Fruit fly (Drosophila melanogaster) whole organism, adult: ENCODE results near the gene CG32373.

Experiments
- CG11617 ChIP-seq: fragments of 200-800 bp; sonication (Bioruptor generic); optimal IDR thresholded peaks from 2 replicates; lab custom pipeline; 2017; ENCODE audit warnings: mild to moderate bottlenecking, missing biosample characterization, missing genetic modification reagents, missing genetic modification characterization
- CG12768 ChIP-seq: fragments of 200-800 bp; sonication (Bioruptor generic); optimal IDR thresholded peaks from 2 replicates; lab custom pipeline; 2017; ENCODE audit warnings: missing biosample characterization, missing genetic modification characterization, mild to moderate bottlenecking, moderate library complexity, missing genetic modification reagents
- CG14711 ChIP-seq: fragments of 200-800 bp; sonication (Bioruptor generic); optimal IDR thresholded peaks from 2 replicates; lab custom pipeline; 2018; ENCODE audit warnings: missing biosample characterization, mild to moderate bottlenecking, missing genetic modification characterization, moderate library complexity
- CG1620 ChIP-seq: fragments of 200-800 bp; sonication (Bioruptor generic); optimal IDR thresholded peaks from 2 replicates; lab custom pipeline; 2016; ENCODE audit warnings: missing biosample characterization, missing genetic modification characterization
- CG33017 ChIP-seq: fragments of 200-800 bp; sonication (Bioruptor generic); optimal IDR thresholded peaks from 2 replicates; lab custom pipeline; 2018; ENCODE audit warnings: missing biosample characterization, mild to moderate bottlenecking, missing genetic modification characterization, moderate library complexity
- CG5204 ChIP-seq: fragments of 200-800 bp; sonication (Bioruptor generic); optimal IDR thresholded peaks from 2 replicates; lab custom pipeline; 2016; ENCODE audit warnings: missing biosample characterization, missing genetic modification characterization
- Clk ChIP-seq: fragments of 200-800 bp; sonication (Bioruptor generic); optimal IDR thresholded peaks from 2 replicates; lab custom pipeline; 2017; ENCODE audit warnings: missing biosample characterization, missing genetic modification characterization
- Crg-1 ChIP-seq: fragments of 200-800 bp; sonication (Bioruptor generic); optimal IDR thresholded peaks from 2 replicates; lab custom pipeline; 2016; ENCODE audit warnings: missing biosample characterization, missing genetic modification characterization
- Hr96 ChIP-seq: fragments of 200-800 bp; sonication (Bioruptor generic); optimal IDR thresholded peaks from 2 replicates; lab custom pipeline; 2016; ENCODE audit warnings: missing biosample characterization, missing genetic modification characterization
- Mnt ChIP-seq: fragments of 200-800 bp; sonication (Bioruptor generic); optimal IDR thresholded peaks from 2 replicates; lab custom pipeline; 2016; ENCODE audit warnings: missing biosample characterization, mild to moderate bottlenecking, missing genetic modification characterization
- cic ChIP-seq: fragments of 200-800 bp; sonication (Bioruptor generic); optimal IDR thresholded peaks from 2 replicates; lab custom pipeline; 2017; ENCODE audit warnings: missing biosample characterization, mild to moderate bottlenecking, missing genetic modification characterization, moderate library complexity
- ovo ChIP-seq: fragments of 200-800 bp; sonication (Bioruptor generic); optimal IDR thresholded peaks from 2 replicates; lab custom pipeline; 2016; ENCODE audit warnings: missing biosample characterization, missing genetic modification characterization
- pad ChIP-seq: fragments of 200-800 bp; sonication (Bioruptor generic); optimal IDR thresholded peaks from 3 replicates; lab custom pipeline; 2017; ENCODE audit warnings: missing biosample characterization, missing genetic modification characterization, mild to moderate bottlenecking, moderate library complexity, missing genetic modification reagents
- tj ChIP-seq: fragments of 200-800 bp; sonication (Bioruptor generic); optimal IDR thresholded peaks from 3 replicates; lab custom pipeline; 2017; ENCODE audit warnings: missing biosample characterization, mild to moderate bottlenecking, missing genetic modification characterization, moderate library complexity
- toe ChIP-seq: fragments of 200-800 bp; sonication (Bioruptor generic); optimal IDR thresholded peaks from 2 replicates; lab custom pipeline; 2016; ENCODE audit warnings: missing biosample characterization, missing genetic modification characterization

Gene CG32373

dm6 chr3L:7806503-7807216, 156.3 kb downstream of the CG32373 start:
- no peak for TF ChIP-seq CG11617
- no peak for TF ChIP-seq Mnt (GFP tag; lab: Kevin White, UChicago)
- no peak for TF ChIP-seq Clk (GFP tag; lab: Kevin White, UChicago)
- peak; percentile 7 for TF ChIP-seq CG33017
- TF ChIP-seq CG5204 (GFP tag; lab: Kevin White, UChicago) = no peak
- no peak for TF ChIP-seq toe (GFP tag; lab: Kevin White, UChicago)
- peak; percentile 48 for TF ChIP-seq tj (GFP tag; lab: Kevin White, UChicago)
- peak; percentile 1 for TF ChIP-seq Crg-1 (GFP tag; lab: Kevin White, UChicago)
- no peak for TF ChIP-seq CG1620 (GFP tag; lab: Kevin White, UChicago)
- TF ChIP-seq pad = no peak
- TF ChIP-seq CG12768 = peak; percentile 22
- peak; percentile 85 for TF ChIP-seq ovo (GFP tag; lab: Kevin White, UChicago)
- TF ChIP-seq cic (GFP tag; lab: Kevin White, UChicago) = peak; percentile 69

dm6 chr3L:7807552-7808402, 157.4 kb downstream of the CG32373 start:
- TF ChIP-seq Hr96 (GFP tag; lab: Kevin White, UChicago) (no peak), CG14711 (no peak), tj (GFP tag; lab: Kevin White, UChicago) (peak; percentile 54)
